Fruit fly (Drosophila melanogaster): ENCODE data around the gene veli.

veli gene

dm6 chr3R:25069569-25069968 is 4.2 kb upstream of the veli start, which contains the start of the genes Stt3B and CG11839:
TSS of gene Stt3B (minus strand) at chr3R:25069637.
TSS of gene CG11839 (plus strand) at chr3R:25069927.
- no peak for TF ChIP-seq CG8478 (optimal IDR thresholded peaks at IDR 0.05)
- TF ChIP-seq pan (optimal IDR thresholded peaks at IDR 0.05) = no peak
- no peak for TF ChIP-seq Dll (optimal IDR thresholded peaks at IDR 0.05)
- TF ChIP-seq psq (optimal IDR thresholded peaks at IDR 0.05) = no peak
- TF ChIP-seq EcR (GFP tag; optimal IDR thresholded peaks at IDR 0.05) = no peak
- no peak for TF ChIP-seq usp (GFP tag; optimal IDR thresholded peaks at IDR 0.05)

dm6 chr3R:25066856-25067255 is 1.5 kb upstream of the veli start:
- no peak for TF ChIP-seq Dll (optimal IDR thresholded peaks at IDR 0.05)
- TF ChIP-seq EcR (GFP tag; optimal IDR thresholded peaks at IDR 0.05) = no peak
- TF ChIP-seq pan (optimal IDR thresholded peaks at IDR 0.05) = no peak
- TF ChIP-seq psq (optimal IDR thresholded peaks at IDR 0.05) = no peak
- TF ChIP-seq usp (GFP tag; optimal IDR thresholded peaks at IDR 0.05) = no peak
- TF ChIP-seq CG8478 (optimal IDR thresholded peaks at IDR 0.05) = no peak

dm6 chr3R:25060462-25060861 is 4.9 kb downstream of the veli start:
- TF ChIP-seq pan (optimal IDR thresholded peaks at IDR 0.05) (no peak), CG8478 (optimal IDR thresholded peaks at IDR 0.05) (no peak), usp (GFP tag; optimal IDR thresholded peaks at IDR 0.05) (no peak), psq (optimal IDR thresholded peaks at IDR 0.05) (no peak), Dll (optimal IDR thresholded peaks at IDR 0.05) (no peak), EcR (GFP tag; optimal IDR thresholded peaks at IDR 0.05) (no peak)

dm6 chr3R:25056488-25057157 is 8.8 kb downstream of the veli start:
- TF ChIP-seq EcR (GFP tag; optimal IDR thresholded peaks at IDR 0.05) (no peak), pan (optimal IDR thresholded peaks at IDR 0.05) (no peak), psq (optimal IDR thresholded peaks at IDR 0.05) (no peak), CG8478 (optimal IDR thresholded peaks at IDR 0.05) (no peak), usp (GFP tag; optimal IDR thresholded peaks at IDR 0.05) (no peak), Dll (optimal IDR thresholded peaks at IDR 0.05) (no peak)

dm6 chr3R:25056016-25056415 is 9.4 kb downstream of the veli start, which contains the start of the genes CG31111 and stac:
TSS of gene CG31111 (minus strand) at chr3R:25056177.
TSS of gene stac (plus strand) at chr3R:25056286.
- TF ChIP-seq CG8478 (optimal IDR thresholded peaks at IDR 0.05) (no peak), EcR (GFP tag; optimal IDR thresholded peaks at IDR 0.05) (no peak), pan (optimal IDR thresholded peaks at IDR 0.05) (no peak), psq (optimal IDR thresholded peaks at IDR 0.05) (no peak), usp (GFP tag; optimal IDR thresholded peaks at IDR 0.05) (no peak), Dll (optimal IDR thresholded peaks at IDR 0.05) (no peak)

dm6 chr3R:25054451-25055188 is 10.8 kb downstream of the veli start, which contains the start of gene CG31109:
TSS of gene CG31109 (minus strand) at chr3R:25054653.
- TF ChIP-seq Dll (optimal IDR thresholded peaks at IDR 0.05) = no peak
- TF ChIP-seq CG8478 (optimal IDR thresholded peaks at IDR 0.05) = no peak
- TF ChIP-seq EcR (GFP tag; optimal IDR thresholded peaks at IDR 0.05) = no peak
- TF ChIP-seq psq (optimal IDR thresholded peaks at IDR 0.05) = no peak
- TF ChIP-seq usp (GFP tag; optimal IDR thresholded peaks at IDR 0.05) = no peak
- no peak for TF ChIP-seq pan (optimal IDR thresholded peaks at IDR 0.05)

- TF ChIP-seq psq (optimal IDR thresholded peaks at IDR 0.05) (no peak), pan (optimal IDR thresholded peaks at IDR 0.05) (no peak), Dll (optimal IDR thresholded peaks at IDR 0.05) (no peak), CG8478 (optimal IDR thresholded peaks at IDR 0.05) (no peak), usp (GFP tag; optimal IDR thresholded peaks at IDR 0.05) (no peak), EcR (GFP tag; optimal IDR thresholded peaks at IDR 0.05) (no peak)
These were observed 13.8 kb downstream of the veli start for dm6 chr3R:25051441-25052097.

- TF ChIP-seq CG8478 (optimal IDR thresholded peaks at IDR 0.05) (no peak), psq (optimal IDR thresholded peaks at IDR 0.05) (no peak), pan (optimal IDR thresholded peaks at IDR 0.05) (no peak), EcR (GFP tag; optimal IDR thresholded peaks at IDR 0.05) (no peak), Dll (optimal IDR thresholded peaks at IDR 0.05) (no peak)
These were observed 14.7 kb downstream of the veli start for dm6 chr3R:25050649-25051048.

dm6 chr3R:25049742-25050517 is 15.5 kb downstream of the veli start:
- TF ChIP-seq EcR (GFP tag; optimal IDR thresholded peaks at IDR 0.05) (no peak), usp (GFP tag; optimal IDR thresholded peaks at IDR 0.05) (no peak), CG8478 (optimal IDR thresholded peaks at IDR 0.05) (no peak), pan (optimal IDR thresholded peaks at IDR 0.05) (no peak)

- TF ChIP-seq CG8478 (optimal IDR thresholded peaks at IDR 0.05) (no peak), pan (optimal IDR thresholded peaks at IDR 0.05) (no peak), psq (optimal IDR thresholded peaks at IDR 0.05) (no peak), usp (GFP tag; optimal IDR thresholded peaks at IDR 0.05) (no peak), Dll (optimal IDR thresholded peaks at IDR 0.05) (no peak), EcR (GFP tag; optimal IDR thresholded peaks at IDR 0.05) (no peak)
These were observed 16.0 kb downstream of the veli start, which contains the start of gene CG11791 for dm6 chr3R:25049383-25049741. TSS of gene CG11791 (plus strand) at chr3R:25049616.

dm6 chr3R:25047504-25047903 is 17.9 kb downstream of the veli start, which contains the start of gene CG11790:
TSS of gene CG11790 (plus strand) at chr3R:25047706.
- TF ChIP-seq CG8478 (optimal IDR thresholded peaks at IDR 0.05) = no peak
- no peak for TF ChIP-seq EcR (GFP tag; optimal IDR thresholded peaks at IDR 0.05)
- no peak for TF ChIP-seq Dll (optimal IDR thresholded peaks at IDR 0.05)
- no peak for TF ChIP-seq pan (optimal IDR thresholded peaks at IDR 0.05)
- no peak for TF ChIP-seq psq (optimal IDR thresholded peaks at IDR 0.05)
- TF ChIP-seq usp (GFP tag; optimal IDR thresholded peaks at IDR 0.05) = no peak

All from whole organism.